Comparison of ENCODE assay signal across 4 fruit fly cellular contexts in the genomic region with DNA sequence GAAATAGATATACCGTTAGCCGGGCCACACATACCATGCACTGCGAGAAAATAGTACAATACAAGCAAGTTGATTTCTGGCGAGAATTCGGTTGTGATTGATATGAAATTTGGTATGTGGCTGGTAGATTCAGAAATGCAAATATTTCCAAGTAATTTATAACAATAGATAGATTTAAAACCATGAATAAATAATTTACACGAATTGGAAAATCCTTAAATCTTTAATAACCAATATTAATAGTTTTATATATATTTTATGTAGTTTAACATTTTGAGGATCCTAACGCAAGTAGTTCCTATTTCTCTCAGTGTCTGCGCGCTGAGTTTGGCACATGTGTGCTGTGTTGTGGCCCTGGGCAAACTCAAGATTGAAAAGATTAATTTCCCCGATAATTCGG.
TF ChIP-seq lines count a peak whose summit lies in the region.

No protein-coding gene starts in this region.

- TF ChIP-seq CTCF in whole organism, embryonic (GFP tag; optimal IDR thresholded peaks at IDR 0.05; lab: Kevin White, UChicago): no peak

TF ChIP-seq in whole organism, embryonic, 481 proteins besides CTCF, POLR2A, EP300 and RAD21 (continues in another document):
- TF ChIP-seq hkb (optimal IDR thresholded peaks at IDR 0.05; lab: Kevin White, UChicago): no peak
- TF ChIP-seq hkb (GFP tag; IDR thresholded peaks at IDR 0.05; lab: Robert Waterston, UW): 0 out of 2 replicates have a peak, but pooled peaks have one; percentile 29
- TF ChIP-seq CG10959 (GFP tag; IDR thresholded peaks at IDR 0.05; lab: Robert Waterston, UW): peak; percentile 68
- no peak for TF ChIP-seq HmgZ (tag; optimal IDR thresholded peaks at IDR 0.05; lab: Kevin White, UChicago)
- no peak for TF ChIP-seq MTF-1 (GFP tag; optimal IDR thresholded peaks at IDR 0.05; lab: Kevin White, UChicago; ENCODE audit: borderline replicate concordance)
- peak; percentile 34 for TF ChIP-seq CG9437 (GFP tag; optimal IDR thresholded peaks at IDR 0.05; lab: Kevin White, UChicago)
- no peak for TF ChIP-seq seq (GFP tag; IDR thresholded peaks at IDR 0.05; lab: Robert Waterston, UW)
- TF ChIP-seq CG2116 (GFP tag; optimal IDR thresholded peaks at IDR 0.05; lab: Kevin White, UChicago): peak; percentile 5
- peak; percentile 57 for TF ChIP-seq fd102C (GFP tag; optimal IDR thresholded peaks at IDR 0.05; lab: Kevin White, UChicago)
- no peak for TF ChIP-seq ash1 (GFP tag; optimal IDR thresholded peaks at IDR 0.05; lab: Kevin White, UChicago)
- no peak for TF ChIP-seq CG11456 (GFP tag; IDR thresholded peaks at IDR 0.05; lab: Robert Waterston, UW)
- peak; percentile 46 for TF ChIP-seq CG4424 (GFP tag; optimal IDR thresholded peaks at IDR 0.05; lab: Kevin White, UChicago)
- no peak for TF ChIP-seq Hr78 (GFP tag; optimal IDR thresholded peaks at IDR 0.05; lab: Kevin White, UChicago)
- no peak for TF ChIP-seq so (GFP tag; IDR thresholded peaks at IDR 0.05; lab: Robert Waterston, UW)
- TF ChIP-seq CG12299 (tag; optimal IDR thresholded peaks at IDR 0.05; lab: Kevin White, UChicago): no peak
- no peak for TF ChIP-seq cwo (GFP tag; optimal IDR thresholded peaks at IDR 0.05; lab: Kevin White, UChicago)
- TF ChIP-seq dpn (GFP tag; optimal IDR thresholded peaks at IDR 0.05; lab: Kevin White, UChicago): peak in 1 of 2 experiments; percentile 30
- peak; percentile 38 for TF ChIP-seq Xbp1 (GFP tag; optimal IDR thresholded peaks at IDR 0.05; lab: Kevin White, UChicago)
- peak; percentile 76 for TF ChIP-seq zen (tag; optimal IDR thresholded peaks at IDR 0.05; lab: Kevin White, UChicago)
- TF ChIP-seq Six4 (GFP tag; optimal IDR thresholded peaks at IDR 0.05; lab: Kevin White, UChicago): peak; percentile 29
- TF ChIP-seq CG34376 (GFP tag; optimal IDR thresholded peaks at IDR 0.05; lab: Kevin White, UChicago): no peak
- TF ChIP-seq CG13894 (tag; optimal IDR thresholded peaks at IDR 0.05; lab: Kevin White, UChicago): no peak

TF ChIP-seq in whole organism, prepupa, 60 proteins besides CTCF, POLR2A, EP300 and RAD21:
- TF ChIP-seq Eip78C (GFP tag; lab: Kevin White, UChicago) (peak; percentile 30), Gug (GFP tag; IDR thresholded peaks at IDR 0.05; lab: Robert Waterston, UW) (no peak), CG3919 (GFP tag; optimal IDR thresholded peaks at IDR 0.05; lab: Kevin White, UChicago) (no peak), CG32006 (GFP tag; optimal IDR thresholded peaks at IDR 0.05; lab: Kevin White, UChicago) (peak; percentile 27), svp (GFP tag; lab: Kevin White, UChicago) (peak; percentile 28), achi (GFP tag; optimal IDR thresholded peaks at IDR 0.05; lab: Kevin White, UChicago) (peak; percentile 23), CG15336 (GFP tag; IDR thresholded peaks at IDR 0.05; lab: Robert Waterston, UW) (peak; percentile 22; the same call in 1 of the 2 replicates)

TF ChIP-seq in whole organism, pupa, 21 proteins besides CTCF, POLR2A, EP300 and RAD21:
- TF ChIP-seq CG14655 (GFP tag; optimal IDR thresholded peaks at IDR 0.05; lab: Kevin White, UChicago): peak; percentile 14
- no peak for TF ChIP-seq CG15710 (tag; optimal IDR thresholded peaks at IDR 0.05; lab: Kevin White, UChicago)

TF ChIP-seq in whole organism, wandering third instar larva, 38 proteins besides CTCF, POLR2A, EP300 and RAD21:
- TF ChIP-seq CG32264 (GFP tag; optimal IDR thresholded peaks at IDR 0.05; lab: Kevin White, UChicago) (no peak), sv (GFP tag; optimal IDR thresholded peaks at IDR 0.05; lab: Kevin White, UChicago) (peak; percentile 50)
TF ChIP-seq in whole organism, wandering third instar larva: peak in this region for 1.

Comparison
In these comparisons a context has a peak if more than half of its experiments do, and no peak if none do; other contexts are left out.
1. Of the 7 proteins assayed by ChIP-seq in both whole organism, embryonic and whole organism, prepupa: peak only in whole organism, embryonic: Blimp-1 and Sox102F; only in whole organism, prepupa: none; in both: none; in neither: 5.